Fruit fly (Drosophila melanogaster): ENCODE results near the gene mex1.

Gene mex1

DNA sequence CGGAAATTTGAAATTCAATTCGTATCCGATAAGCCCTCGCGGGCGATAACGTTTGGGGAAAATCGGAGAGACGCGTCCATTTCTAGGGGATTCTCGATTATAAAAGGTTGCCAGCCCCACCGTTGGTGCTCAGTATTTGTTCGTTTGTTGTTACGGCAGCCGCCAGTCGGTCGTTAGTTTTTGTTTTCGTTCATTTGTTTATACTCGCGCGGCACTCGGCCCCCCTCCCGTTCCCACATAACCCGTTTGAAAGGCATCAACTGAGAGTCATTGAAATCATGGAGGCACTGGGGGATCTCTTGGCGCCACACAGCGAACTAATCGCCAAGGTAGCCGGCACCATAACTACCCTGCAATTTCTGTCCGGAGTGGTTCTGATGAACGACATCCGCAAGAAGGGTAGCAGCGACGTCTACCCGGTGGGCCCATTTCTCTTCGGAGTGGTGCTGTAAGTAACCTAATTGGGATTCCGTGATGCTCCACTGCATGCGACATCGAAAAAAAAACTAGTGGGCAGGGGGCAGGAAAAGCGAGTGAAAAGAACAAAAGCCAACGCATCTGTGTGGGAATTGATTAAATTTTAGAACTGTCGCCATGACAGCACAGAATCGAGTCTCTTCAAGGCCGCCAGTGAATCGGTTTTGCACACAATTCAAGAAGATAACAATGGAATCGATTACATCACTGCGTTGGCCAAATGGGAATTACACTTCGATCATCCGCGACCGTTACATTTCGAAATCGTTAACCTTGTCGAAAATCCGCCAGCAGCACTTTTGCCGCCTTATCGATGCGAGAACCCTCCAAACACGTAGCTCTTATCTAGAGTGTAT lies 18.4 kb downstream of the mex1 start, which contains the start of gene CG7272 (continued):
- TF ChIP-seq sna (GFP tag; IDR thresholded peaks at IDR 0.05; ENCODE audit: partially characterized antibody) (0 out of 2 replicates have a peak, but pooled peaks have one; percentile 36), Dp (GFP tag; optimal IDR thresholded peaks at IDR 0.05) (peak; percentile 92), z (GFP tag; IDR thresholded peaks at IDR 0.05) (no peak), CG10979 (tag; optimal IDR thresholded peaks at IDR 0.05) (no peak), ftz-f1 (GFP tag; optimal IDR thresholded peaks at IDR 0.05) (peak; percentile 84), Rfx (GFP tag; IDR thresholded peaks at IDR 0.05) (peak; percentile 53), lmd (GFP tag; IDR thresholded peaks at IDR 0.05) (peak; percentile 28; the same call in 1 of the 2 replicates), abd-A (tag; optimal IDR thresholded peaks at IDR 0.05) (peak; percentile 55), Trl (optimal IDR thresholded peaks at IDR 0.05) (no peak), Trl (GFP tag; optimal IDR thresholded peaks at IDR 0.05) (peak; percentile 30), stwl (tag; optimal IDR thresholded peaks at IDR 0.05) (peak; percentile 17), ci (GFP tag; IDR thresholded peaks at IDR 0.05) (peak; percentile 30; the same call in 1 of the 3 replicates), nmo (GFP tag; optimal IDR thresholded peaks at IDR 0.05) (peak; percentile 19), Aef1 (GFP tag; IDR thresholded peaks at IDR 0.05) (no peak), CG9932 (GFP tag; IDR thresholded peaks at IDR 0.05) (peak; percentile 36; the same call in 1 of the 2 replicates), ATbp (GFP tag; optimal IDR thresholded peaks at IDR 0.05) (peak; percentile 19), MTF-1 (GFP tag; optimal IDR thresholded peaks at IDR 0.05; ENCODE audit: borderline replicate concordance) (peak; percentile 14), CG4328 (GFP tag; optimal IDR thresholded peaks at IDR 0.05) (peak; percentile 27), pan (optimal IDR thresholded peaks at IDR 0.05) (no peak), pan (GFP tag; optimal IDR thresholded peaks at IDR 0.05 in 1 of 2, IDR thresholded peaks at IDR 0.05 in 1 of 2) (peak in 1 of 2 experiments; percentile 27), CHES-1-like (GFP tag; optimal IDR thresholded peaks at IDR 0.05) (peak; percentile 11), CG34422 (GFP tag; IDR thresholded peaks at IDR 0.05) (peak; percentile 62; the same call in 1 of the 3 replicates), Gsc (GFP tag; IDR thresholded peaks at IDR 0.05) (no peak), Lhr (GFP tag; optimal IDR thresholded peaks at IDR 0.05) (peak; percentile 5), Tbp (GFP tag; optimal IDR thresholded peaks at IDR 0.05) (no peak), CG8359 (GFP tag; optimal IDR thresholded peaks at IDR 0.05; ENCODE audit: borderline replicate concordance) (no peak), onecut (GFP tag; IDR thresholded peaks at IDR 0.05) (no peak), CG3847 (GFP tag; IDR thresholded peaks at IDR 0.05) (peak; percentile 40; the same call in 1 of the 2 replicates), CG14050 (GFP tag; IDR thresholded peaks at IDR 0.05) (no peak), D19B (GFP tag; optimal IDR thresholded peaks at IDR 0.05) (peak; percentile 95), CG10543 (GFP tag; optimal IDR thresholded peaks at IDR 0.05) (peak; percentile 82), amos (GFP tag; IDR thresholded peaks at IDR 0.05; ENCODE audit: partially characterized antibody) (peak; percentile 54; the same call in 1 of the 2 replicates), mld (GFP tag; IDR thresholded peaks at IDR 0.05; ENCODE audit: partially characterized antibody) (0 out of 3 replicates have a peak, but pooled peaks have one; percentile 17), Ets97D (GFP tag; optimal IDR thresholded peaks at IDR 0.05) (peak; percentile 18), vnd (GFP tag; IDR thresholded peaks at IDR 0.05; ENCODE audit: partially characterized antibody) (peak; percentile 39; the same call in 2 of the 3 replicates), grn (GFP tag; optimal IDR thresholded peaks at IDR 0.05) (peak; percentile 14), HLH4C (GFP tag; IDR thresholded peaks at IDR 0.05; ENCODE audit: partially characterized antibody) (peak; percentile 50; the same call in 2 of the 3 replicates), lab (GFP tag; optimal IDR thresholded peaks at IDR 0.05) (peak; percentile 44), Nf-YC (tag; optimal IDR thresholded peaks at IDR 0.05) (peak; percentile 45), Deaf1 (tag; optimal IDR thresholded peaks at IDR 0.05) (peak; percentile 72), dysf (GFP tag; IDR thresholded peaks at IDR 0.05) (0 out of 3 replicates have a peak, but pooled peaks have one; percentile 32), CG10147 (GFP tag; optimal IDR thresholded peaks at IDR 0.05) (no peak), trem (tag; optimal IDR thresholded peaks at IDR 0.05) (peak; percentile 97), mirr (GFP tag; optimal IDR thresholded peaks at IDR 0.05) (peak; percentile 65), zfh2 (GFP tag; optimal IDR thresholded peaks at IDR 0.05) (peak; percentile 20), sd (tag; optimal IDR thresholded peaks at IDR 0.05) (peak; percentile 36), Sox102F (GFP tag; optimal IDR thresholded peaks at IDR 0.05) (no peak), da (GFP tag; optimal IDR thresholded peaks at IDR 0.05) (no peak)

Measured in whole organism, embryonic.